Worm (Caenorhabditis elegans) whole organism, late embryonic: Measurements from ENCODE around the gene Y47D7A.9.

Experiments used
- C08G9.2 ChIP-seq: sonication (generic microtip); optimal IDR thresholded peaks from 2 replicates; lab custom pipeline; 2016; ENCODE audit warnings: mild to moderate bottlenecking, missing genetic modification characterization, moderate library complexity, missing compliant biosample characterization
- F13H6.1 ChIP-seq: sonication (generic microtip); optimal IDR thresholded peaks from 2 replicates; lab custom pipeline; 2016; ENCODE audit warnings: missing genetic modification characterization, missing compliant biosample characterization
- K09A11.1 ChIP-seq: sonication (generic microtip); optimal IDR thresholded peaks from 2 replicates; lab custom pipeline; 2017; ENCODE audit warnings: antibody characterized with exemption, mild to moderate bottlenecking, missing genetic modification characterization, missing compliant biosample characterization; ENCODE audit not compliant: insufficient read depth
- T23F11.4 ChIP-seq: fragments of 200-800 bp; sonication (Bioruptor generic); optimal IDR thresholded peaks from 2 replicates; lab custom pipeline; 2018; ENCODE audit warnings: mild to moderate bottlenecking, missing genetic modification characterization, missing compliant biosample characterization
- Y22D7AL.16 ChIP-seq: sonication (generic microtip); optimal IDR thresholded peaks from 2 replicates; lab custom pipeline; 2016; ENCODE audit warnings: missing genetic modification characterization, missing compliant biosample characterization
- ahr-1 ChIP-seq: sonication (generic microtip); optimal IDR thresholded peaks from 2 replicates; lab custom pipeline; 2016; ENCODE audit warnings: missing genetic modification characterization, missing compliant biosample characterization
- ama-1 ChIP-seq: fragments of 150-350 bp; optimal IDR thresholded peaks from 2 replicates; lab custom pipeline; 2014
- ceh-14 ChIP-seq: sonication (generic microtip); optimal IDR thresholded peaks from 2 replicates; lab custom pipeline; 2016; ENCODE audit warnings: missing genotype, missing genetic modification characterization, missing compliant biosample characterization
- ceh-19 ChIP-seq: fragments of 200-800 bp; sonication (Bioruptor generic); optimal IDR thresholded peaks from 2 replicates; lab custom pipeline; 2018; ENCODE audit warnings: mild to moderate bottlenecking, missing genetic modification characterization, missing compliant biosample characterization
- ceh-22 ChIP-seq: sonication (generic microtip); optimal IDR thresholded peaks from 2 replicates; lab custom pipeline; 2017; ENCODE audit warnings: missing biosample characterization, missing genetic modification characterization
- ceh-24 ChIP-seq: sonication (generic microtip); optimal IDR thresholded peaks from 2 replicates; lab custom pipeline; 2016; ENCODE audit warnings: mild to moderate bottlenecking, missing genetic modification characterization, missing compliant biosample characterization
- ceh-34 ChIP-seq: sonication (generic microtip); optimal IDR thresholded peaks from 2 replicates; lab custom pipeline; 2016; ENCODE audit warnings: mild to moderate bottlenecking, missing genetic modification characterization, missing compliant biosample characterization
- ceh-48 ChIP-seq: sonication (generic microtip); optimal IDR thresholded peaks from 2 replicates; lab custom pipeline; 2016; ENCODE audit warnings: missing genetic modification characterization, inconsistent platforms, missing compliant biosample characterization
- ceh-6 ChIP-seq: fragments of 200-800 bp; sonication (Bioruptor generic); optimal IDR thresholded peaks from 2 replicates; lab custom pipeline; 2018; ENCODE audit warnings: mild to moderate bottlenecking, missing genetic modification characterization, missing compliant biosample characterization
- ceh-9 ChIP-seq: sonication (generic microtip); optimal IDR thresholded peaks from 2 replicates; lab custom pipeline; 2016; ENCODE audit warnings: mild to moderate bottlenecking, missing genetic modification characterization, inconsistent platforms, missing compliant biosample characterization
- che-1 ChIP-seq: sonication (generic microtip); optimal IDR thresholded peaks from 2 replicates; lab custom pipeline; 2016; ENCODE audit warnings: mild to moderate bottlenecking, missing genetic modification characterization, missing compliant biosample characterization
- ets-4 ChIP-seq: sonication (generic microtip); optimal IDR thresholded peaks from 2 replicates; lab custom pipeline; 2016; ENCODE audit warnings: missing genetic modification characterization, missing compliant biosample characterization
- eyg-1 ChIP-seq: sonication (generic microtip); optimal IDR thresholded peaks from 2 replicates; lab custom pipeline; 2016; ENCODE audit warnings: missing genotype, missing genetic modification characterization, missing compliant biosample characterization
- fax-1 ChIP-seq: sonication (generic microtip); optimal IDR thresholded peaks from 2 replicates; lab custom pipeline; 2016; ENCODE audit warnings: missing genotype, missing genetic modification characterization, missing compliant biosample characterization
- fkh-6 ChIP-seq: sonication (generic microtip); optimal IDR thresholded peaks from 2 replicates; lab custom pipeline; 2016; ENCODE audit warnings: missing genetic modification characterization, missing compliant biosample characterization
- gmeb-2 ChIP-seq: sonication (generic microtip); optimal IDR thresholded peaks from 2 replicates; lab custom pipeline; 2016; ENCODE audit warnings: missing genetic modification characterization, inconsistent platforms, missing compliant biosample characterization
- hlh-15 ChIP-seq: sonication (generic microtip); optimal IDR thresholded peaks from 2 replicates; lab custom pipeline; 2016; ENCODE audit warnings: missing genetic modification characterization, missing compliant biosample characterization
- nfya-1 ChIP-seq: sonication (generic microtip); optimal IDR thresholded peaks from 2 replicates; lab custom pipeline; 2017; ENCODE audit warnings: missing genetic modification characterization, mild to moderate bottlenecking, missing compliant biosample characterization, antibody characterized with exemption, moderate library complexity
- nhr-232 ChIP-seq: sonication (generic microtip); optimal IDR thresholded peaks from 2 replicates; lab custom pipeline; 2016; ENCODE audit warnings: missing genetic modification characterization, missing compliant biosample characterization
- npax-4 ChIP-seq: sonication (generic microtip); optimal IDR thresholded peaks from 2 replicates; lab custom pipeline; 2016; ENCODE audit warnings: missing genetic modification characterization, missing compliant biosample characterization
- pqm-1 ChIP-seq: sonication (generic microtip); optimal IDR thresholded peaks from 2 replicates; lab custom pipeline; 2016; ENCODE audit warnings: missing genetic modification characterization, missing compliant biosample characterization
- pros-1 ChIP-seq: fragments of 150-350 bp; optimal IDR thresholded peaks from 2 replicates; lab custom pipeline; 2014; ENCODE audit warnings: missing biosample characterization, missing genetic modification reagents, missing genetic modification characterization
- sdc-2 ChIP-seq: sonication (generic microtip); optimal IDR thresholded peaks from 2 replicates; lab custom pipeline; 2016; ENCODE audit warnings: missing genotype, missing genetic modification characterization, missing compliant biosample characterization
- sox-2 ChIP-seq: fragments of 200-800 bp; sonication (Bioruptor generic); IDR thresholded peaks from 2 replicates; pipeline ENCODE4 v1.3.6; 2022; ENCODE audit warnings: missing genetic modification reagents, missing genetic modification characterization, missing compliant biosample characterization
- sox-4 ChIP-seq: sonication (generic microtip); optimal IDR thresholded peaks from 2 replicates; lab custom pipeline; 2017; ENCODE audit warnings: mild to moderate bottlenecking, missing genetic modification characterization, inconsistent platforms, missing compliant biosample characterization
- tbx-2 ChIP-seq: sonication (generic microtip); optimal IDR thresholded peaks from 2 replicates; lab custom pipeline; 2016; ENCODE audit warnings: missing genetic modification characterization, missing compliant biosample characterization
- ttx-3 ChIP-seq: sonication (generic microtip); optimal IDR thresholded peaks from 2 replicates; lab custom pipeline; 2016; ENCODE audit warnings: missing genetic modification reagents, missing genetic modification characterization, missing compliant biosample characterization
- unc-3 ChIP-seq, 2 experiments: fragments of 200-800 bp in 1 of 2; sonication (Bioruptor generic) in 1 of 2; sonication (generic microtip) in 1 of 2; conservative IDR thresholded peaks in 1 of 2; optimal IDR thresholded peaks in 1 of 2; 2 replicates each; pipeline versions ENCODE4 v1.3.6 to Lab custom; 2016 to 2022; ENCODE audit warnings: missing compliant biosample characterization in 2 of 2, missing genetic modification characterization in 2 of 2, missing genetic modification reagents in 1 of 2
- unc-42 ChIP-seq: sonication (generic microtip); optimal IDR thresholded peaks from 2 replicates; lab custom pipeline; 2016; ENCODE audit warnings: missing genotype, missing genetic modification characterization, missing compliant biosample characterization

Gene Y47D7A.9

DNA sequence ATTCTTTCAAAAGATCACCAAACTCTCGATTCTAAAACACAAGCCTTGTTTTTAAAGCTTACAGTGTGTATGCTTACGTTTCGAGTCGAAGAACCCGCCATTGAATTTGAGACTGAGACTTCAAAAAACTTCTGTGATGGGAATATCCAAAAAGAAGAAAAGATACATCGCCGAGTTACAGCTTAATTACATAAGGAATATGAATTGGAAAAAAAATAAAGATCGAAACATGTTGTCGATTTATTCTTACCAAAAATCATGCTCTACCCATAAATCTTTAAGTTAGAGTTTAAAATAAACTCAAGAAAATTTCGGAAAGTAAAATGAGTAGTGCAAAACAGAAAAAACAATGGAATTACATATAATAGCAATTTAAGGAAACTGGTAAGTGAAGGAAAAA lies 37.6 kb downstream of the Y47D7A.9 start, which contains the start of gene F13A2.10:
F13A2.10 (minus strand) TSS at position 101 of the 400 bp plus-strand sequence.
- no peak for TF ChIP-seq sox-2 (GFP tag; lab: Robert Waterston, UW)
- no peak for TF ChIP-seq F13H6.1 (tag; lab: Kevin White, UChicago)
- TF ChIP-seq ama-1 (lab: Kevin White, UChicago), result no peak
- no peak for TF ChIP-seq ttx-3 (tag; lab: Kevin White, UChicago)
- TF ChIP-seq K09A11.1 (tag; lab: Kevin White, UChicago), result no peak
- no peak for TF ChIP-seq gmeb-2
- no peak for TF ChIP-seq ahr-1 (tag; lab: Kevin White, UChicago)
- no peak for TF ChIP-seq unc-42 (tag; lab: Kevin White, UChicago)

DNA sequence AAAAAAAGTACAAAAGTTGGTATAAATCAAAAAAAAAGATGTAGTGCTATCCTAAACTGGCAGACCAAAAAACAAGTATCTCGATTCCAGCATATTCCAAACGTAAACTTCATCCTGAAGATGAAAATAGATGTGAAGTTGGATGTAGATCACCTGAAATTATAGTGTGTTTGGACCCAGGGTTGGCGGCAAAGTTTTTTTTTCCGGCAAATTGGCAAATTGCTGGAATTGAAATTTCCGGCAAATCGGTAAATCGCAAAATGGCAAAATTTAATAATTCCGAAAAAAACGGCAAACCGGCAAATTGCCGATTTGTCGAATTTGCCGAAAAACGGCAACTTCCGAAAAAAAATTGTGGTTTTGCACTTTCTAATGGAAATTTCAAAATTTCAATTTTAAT lies 39.3 kb downstream of the Y47D7A.9 start, which contains the start of gene F13A2.2:
F13A2.2 (minus strand) TSS at position 101 of the 400 bp plus-strand sequence.
- TF ChIP-seq F13H6.1 (tag; lab: Kevin White, UChicago) (no peak), fkh-6 (tag; lab: Kevin White, UChicago) (no peak), unc-42 (tag; lab: Kevin White, UChicago) (no peak), ceh-22 (no peak), sox-4 (no peak), ceh-14 (tag; lab: Kevin White, UChicago) (no peak), pros-1 (tag; lab: Kevin White, UChicago) (no peak), eyg-1 (tag; lab: Kevin White, UChicago) (no peak), nfya-1 (tag; lab: Kevin White, UChicago) (no peak), sdc-2 (tag; lab: Kevin White, UChicago) (no peak), C08G9.2 (tag; lab: Kevin White, UChicago) (no peak), gmeb-2 (no peak), pqm-1 (no peak)

DNA sequence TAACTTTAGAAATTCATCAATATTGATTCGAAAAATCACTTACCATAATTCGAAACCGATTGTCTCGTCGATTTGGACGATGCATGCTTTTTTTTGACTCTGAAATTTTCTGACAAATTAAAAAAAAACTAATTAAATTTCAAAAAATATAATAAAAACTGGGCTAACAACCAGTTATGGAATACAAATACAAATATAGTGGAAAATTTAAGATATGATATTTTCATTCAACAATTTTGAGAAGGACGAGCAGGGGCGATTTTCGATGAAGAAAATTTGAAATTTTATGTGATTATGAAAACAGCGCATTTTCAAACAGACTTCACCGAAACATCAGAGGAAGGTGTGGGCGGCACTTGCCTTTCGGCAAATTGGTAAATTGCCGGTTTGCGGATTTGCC lies 41.5 kb downstream of the Y47D7A.9 start, which contains the start of gene F13A2.1:
F13A2.1 (minus strand) TSS at position 101 of the 400 bp plus-strand sequence.
- no peak for TF ChIP-seq ahr-1 (tag; lab: Kevin White, UChicago)
- TF ChIP-seq ceh-19, result no peak
- no peak for TF ChIP-seq nfya-1 (tag; lab: Kevin White, UChicago)
- no peak for TF ChIP-seq ama-1 (lab: Kevin White, UChicago)
- TF ChIP-seq hlh-15 (tag; lab: Kevin White, UChicago), result no peak
- no peak for TF ChIP-seq che-1 (tag; lab: Kevin White, UChicago)
- TF ChIP-seq ceh-34, result no peak
- TF ChIP-seq ets-4 (tag; lab: Kevin White, UChicago), result no peak
- no peak for TF ChIP-seq sox-4
- no peak for TF ChIP-seq tbx-2 (tag; lab: Kevin White, UChicago)
- TF ChIP-seq ceh-6, result no peak
- TF ChIP-seq unc-3 (GFP tag; conservative IDR thresholded peaks at IDR 0.05; lab: Robert Waterston, UW), result no peak
- no peak for TF ChIP-seq unc-3 (tag; optimal IDR thresholded peaks at IDR 0.05; lab: Kevin White, UChicago)
- TF ChIP-seq ceh-48, result no peak

DNA sequence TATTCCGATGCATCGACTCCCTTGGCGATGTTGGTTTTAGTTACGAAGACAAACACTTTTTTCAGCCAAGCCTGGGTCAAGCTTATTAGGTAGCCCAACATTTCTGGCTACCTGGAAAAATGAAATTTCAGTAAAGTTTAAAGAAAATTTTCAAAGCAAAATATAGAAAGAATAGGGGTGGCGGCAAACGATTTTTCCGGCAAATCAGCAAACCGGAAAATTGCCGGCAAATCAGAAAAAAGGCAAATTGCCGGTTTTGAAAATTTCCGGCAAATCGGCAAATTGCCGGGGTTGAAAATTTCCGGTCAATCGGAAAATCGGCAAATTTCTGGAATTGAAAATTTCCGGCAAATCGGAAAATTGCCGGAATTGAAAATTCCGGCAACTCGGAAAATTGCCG lies 46.1 kb downstream of the Y47D7A.9 start, which contains the start of gene F32D1.8:
F32D1.8 (minus strand) TSS at position 101 of the 400 bp plus-strand sequence.
- TF ChIP-seq pqm-1 (no peak), K09A11.1 (tag; lab: Kevin White, UChicago) (no peak), unc-42 (tag; lab: Kevin White, UChicago) (no peak), eyg-1 (tag; lab: Kevin White, UChicago) (no peak), T23F11.4 (GFP tag; lab: Kevin White, UChicago) (no peak), nhr-232 (tag; lab: Kevin White, UChicago) (no peak), npax-4 (tag; lab: Kevin White, UChicago) (no peak), Y22D7AL.16 (tag; lab: Kevin White, UChicago) (no peak), fax-1 (tag; lab: Kevin White, UChicago) (no peak), ceh-9 (tag; lab: Kevin White, UChicago) (no peak), ceh-24 (no peak)
